Worm (Caenorhabditis elegans) whole organism, L1 larva: Measurements from ENCODE around the gene zyg-1.
A peak's percentile ranks its signal among the peaks of the same experiment; 100 is the strongest.

Experiments used
- C04F5.9 ChIP-seq: sonication (generic microtip); optimal IDR thresholded peaks from 2 replicates; lab custom pipeline; 2016; ENCODE audit warnings: missing genetic modification characterization, missing compliant biosample characterization
- C34B4.2 ChIP-seq: sonication (generic microtip); optimal IDR thresholded peaks from 2 replicates; lab custom pipeline; 2017; ENCODE audit warnings: mild to moderate bottlenecking, missing genetic modification characterization, missing compliant biosample characterization
- aha-1 ChIP-seq: fragments of 150-350 bp; optimal IDR thresholded peaks from 2 replicates; lab custom pipeline; 2014; ENCODE audit warnings: missing biosample characterization, missing genetic modification characterization
- alr-1 ChIP-seq: fragments of 200-800 bp; sonication (Bioruptor generic); optimal IDR thresholded peaks from 2 replicates; lab custom pipeline; 2018; ENCODE audit warnings: borderline replicate concordance, mild to moderate bottlenecking, missing genetic modification characterization, missing compliant biosample characterization
- ama-1 ChIP-seq: fragments of 150-350 bp; optimal IDR thresholded peaks from 2 replicates; lab custom pipeline; 2014
- blmp-1 ChIP-seq: fragments of 150-350 bp; optimal IDR thresholded peaks from 2 replicates; lab custom pipeline; 2014; ENCODE audit warnings: missing biosample characterization, missing genetic modification characterization
- ces-1 ChIP-seq: fragments of 150-350 bp; optimal IDR thresholded peaks from 2 replicates; lab custom pipeline; 2014; ENCODE audit warnings: missing biosample characterization, missing genetic modification reagents, missing genetic modification characterization
- dpl-1 ChIP-seq, 3 experiments: fragments of 150-350 bp in 2 of 3; sonication (generic microtip) in 1 of 3; optimal IDR thresholded peaks; 2 replicates each; lab custom pipeline; 2014 to 2017; ENCODE audit warnings: missing biosample characterization in 3 of 3, missing genetic modification characterization in 3 of 3, missing genetic modification reagents in 3 of 3
- efl-1 ChIP-seq, 4 experiments: fragments of 150-350 bp; optimal IDR thresholded peaks in 3 of 4; peaks in 1 of 4; 1 replicate in 1 of 4; 2 replicates in 3 of 4; lab custom pipeline; 2014; ENCODE audit warnings: missing biosample characterization in 2 of 4, missing genetic modification characterization in 2 of 4, missing genetic modification reagents in 2 of 4
- efl-3 ChIP-seq: fragments of 200-800 bp; sonication (Bioruptor generic); optimal IDR thresholded peaks from 2 replicates; lab custom pipeline; 2018; ENCODE audit warnings: mild to moderate bottlenecking, missing genetic modification characterization, missing compliant biosample characterization
- egl-27 ChIP-seq, 2 experiments: fragments of 150-350 bp in 1 of 2; sonication (generic microtip); optimal IDR thresholded peaks; 3 replicates each; lab custom pipeline; 2017 to 2018; ENCODE audit warnings: missing biosample characterization in 2 of 2, missing genetic modification characterization in 2 of 2, missing genetic modification reagents in 2 of 2
- elt-2 ChIP-seq: sonication (generic microtip); optimal IDR thresholded peaks from 2 replicates; lab custom pipeline; 2016; ENCODE audit warnings: missing genetic modification characterization, mild to moderate bottlenecking, inconsistent platforms, missing compliant biosample characterization, missing genetic modification reagents
- fkh-10 ChIP-seq: sonication (generic microtip); optimal IDR thresholded peaks from 2 replicates; lab custom pipeline; 2017; ENCODE audit warnings: missing biosample characterization, missing genetic modification reagents, missing genetic modification characterization
- fkh-4 ChIP-seq: sonication (generic microtip); optimal IDR thresholded peaks from 2 replicates; lab custom pipeline; 2016; ENCODE audit warnings: missing compliant biosample characterization, missing genetic modification characterization, borderline replicate concordance
- fkh-8 ChIP-seq: sonication (generic microtip); optimal IDR thresholded peaks from 2 replicates; lab custom pipeline; 2016; ENCODE audit warnings: mild to moderate bottlenecking, missing genetic modification characterization, missing compliant biosample characterization
- fos-1 ChIP-seq: fragments of 150-350 bp; optimal IDR thresholded peaks from 2 replicates; lab custom pipeline; 2014; ENCODE audit warnings: missing biosample characterization, missing genetic modification characterization
- hlh-17 ChIP-seq: fragments of 200-800 bp; sonication (Bioruptor generic); optimal IDR thresholded peaks from 2 replicates; lab custom pipeline; 2018; ENCODE audit warnings: missing genetic modification characterization, mild to moderate bottlenecking, missing compliant biosample characterization, moderate library complexity, borderline replicate concordance
- hpl-2 ChIP-seq: fragments of 150-350 bp; optimal IDR thresholded peaks from 2 replicates; lab custom pipeline; 2014; ENCODE audit warnings: missing biosample characterization, missing genetic modification reagents, missing genetic modification characterization
- irx-1 ChIP-seq: sonication (generic microtip); optimal IDR thresholded peaks from 2 replicates; lab custom pipeline; 2016; ENCODE audit warnings: missing genetic modification characterization, missing compliant biosample characterization
- isw-1 ChIP-seq: fragments of 200-800 bp; sonication (Bioruptor generic); IDR thresholded peaks from 2 replicates; pipeline ENCODE4 v1.3.6; 2022; ENCODE audit warnings: missing genetic modification characterization, missing compliant biosample characterization
- lin-13 ChIP-seq: fragments of 150-350 bp; optimal IDR thresholded peaks from 2 replicates; lab custom pipeline; 2014; ENCODE audit warnings: missing biosample characterization, missing genetic modification reagents, missing genetic modification characterization
- lin-14 ChIP-seq: fragments of 200-800 bp; sonication (Bioruptor generic); optimal IDR thresholded peaks from 2 replicates; lab custom pipeline; 2018; ENCODE audit warnings: mild to moderate bottlenecking, missing genetic modification characterization, moderate library complexity, missing compliant biosample characterization
- lin-15B ChIP-seq: fragments of 150-350 bp; sonication (generic microtip); optimal IDR thresholded peaks from 3 replicates; lab custom pipeline; 2014; ENCODE audit warnings: missing biosample characterization, missing genetic modification characterization
- lin-35 ChIP-seq, 2 experiments: fragments of 150-350 bp; optimal IDR thresholded peaks; 2 replicates each; lab custom pipeline; 2014; ENCODE audit warnings: missing biosample characterization in 2 of 2, missing genetic modification characterization in 2 of 2, missing genetic modification reagents in 2 of 2
- lin-39 ChIP-seq: fragments of 150-350 bp; optimal IDR thresholded peaks from 2 replicates; lab custom pipeline; 2014; ENCODE audit warnings: missing biosample characterization, missing genetic modification reagents, missing genetic modification characterization
- lsy-2 ChIP-seq, 2 experiments: fragments of 150-350 bp; optimal IDR thresholded peaks; 2 replicates each; lab custom pipeline; 2014; ENCODE audit warnings: missing biosample characterization in 2 of 2, missing genetic modification characterization in 2 of 2
- mdl-1 ChIP-seq, 2 experiments: fragments of 150-350 bp; optimal IDR thresholded peaks; 2 replicates each; lab custom pipeline; 2014 to 2017; ENCODE audit warnings: missing biosample characterization in 2 of 2, missing genetic modification characterization in 2 of 2, inconsistent platforms in 1 of 2
- nhr-11 ChIP-seq: fragments of 150-350 bp; optimal IDR thresholded peaks from 2 replicates; lab custom pipeline; 2014; ENCODE audit warnings: missing biosample characterization, missing genetic modification characterization
- nhr-19 ChIP-seq: fragments of 200-800 bp; sonication (Bioruptor generic); conservative IDR thresholded peaks from 2 replicates; pipeline ENCODE4 v1.3.6; 2022; ENCODE audit warnings: missing genetic modification characterization, missing compliant biosample characterization
- nhr-71 ChIP-seq: sonication (generic microtip); optimal IDR thresholded peaks from 2 replicates; lab custom pipeline; 2016; ENCODE audit warnings: mild to moderate bottlenecking, missing genetic modification characterization, moderate library complexity, missing compliant biosample characterization
- nhr-76 ChIP-seq: sonication (generic microtip); optimal IDR thresholded peaks from 2 replicates; lab custom pipeline; 2017; ENCODE audit warnings: missing biosample characterization, missing genetic modification characterization
- nhr-77 ChIP-seq: fragments of 150-350 bp; optimal IDR thresholded peaks from 2 replicates; lab custom pipeline; 2014; ENCODE audit warnings: missing biosample characterization, missing genetic modification characterization
- nhr-84 ChIP-seq: sonication (generic microtip); optimal IDR thresholded peaks from 2 replicates; lab custom pipeline; 2017; ENCODE audit warnings: missing biosample characterization, missing genetic modification characterization
- nhr-90 ChIP-seq: sonication (generic microtip); optimal IDR thresholded peaks from 2 replicates; lab custom pipeline; 2016; ENCODE audit warnings: mild to moderate bottlenecking, missing genetic modification characterization, missing compliant biosample characterization; ENCODE audit not compliant: poor library complexity
- skn-1 ChIP-seq: fragments of 150-350 bp; optimal IDR thresholded peaks from 2 replicates; lab custom pipeline; 2014; ENCODE audit warnings: missing biosample characterization, missing genetic modification characterization
- snpc-4 ChIP-seq: fragments of 150-350 bp; optimal IDR thresholded peaks from 2 replicates; lab custom pipeline; 2014; ENCODE audit warnings: missing biosample characterization, missing genetic modification characterization
- snu-23 ChIP-seq: sonication (generic microtip); optimal IDR thresholded peaks from 2 replicates; lab custom pipeline; 2016; ENCODE audit warnings: missing genetic modification characterization, missing compliant biosample characterization
- unc-62 ChIP-seq: fragments of 150-350 bp; optimal IDR thresholded peaks from 2 replicates; lab custom pipeline; 2014; ENCODE audit warnings: missing biosample characterization, missing genetic modification reagents, missing genetic modification characterization
- unc-86 ChIP-seq: sonication (generic microtip); optimal IDR thresholded peaks from 2 replicates; lab custom pipeline; 2016; ENCODE audit warnings: missing genetic modification characterization, missing compliant biosample characterization
- ztf-4 ChIP-seq: fragments of 150-350 bp; optimal IDR thresholded peaks from 2 replicates; lab custom pipeline; 2014; ENCODE audit warnings: missing biosample characterization, missing genetic modification characterization

The zyg-1 gene

ce11 chrII:5688959-5689358 lies 39.4 kb downstream of the zyg-1 start, which contains the start of gene C25H3.11 (continued):
- peak in 1 of 2 experiments; percentile 32 for TF ChIP-seq mdl-1 (tag; optimal IDR thresholded peaks at IDR 0.05; lab: Kevin White, UChicago)
- no peak for TF ChIP-seq nhr-84 (tag; lab: Kevin White, UChicago)
- TF ChIP-seq nhr-19: no peak
- no peak for TF ChIP-seq skn-1 (tag; lab: Kevin White, UChicago)
- no peak for TF ChIP-seq unc-62
- no peak for TF ChIP-seq lin-13
- TF ChIP-seq lin-39 (tag; lab: Kevin White, UChicago): no peak
- TF ChIP-seq nhr-77 (tag; lab: Kevin White, UChicago): no peak
- TF ChIP-seq ztf-4 (tag; lab: Kevin White, UChicago): no peak
- TF ChIP-seq ama-1: no peak
- TF ChIP-seq efl-3 (GFP tag; lab: Kevin White, UChicago): no peak
- no peak for TF ChIP-seq nhr-11 (tag; lab: Kevin White, UChicago)
- TF ChIP-seq C34B4.2 (tag; lab: Kevin White, UChicago): no peak
- TF ChIP-seq elt-2 (tag; lab: Kevin White, UChicago): peak; percentile 34
- no peak for TF ChIP-seq blmp-1 (tag; lab: Kevin White, UChicago)
- no peak for TF ChIP-seq fkh-4 (tag; lab: Kevin White, UChicago)
- peak; percentile 15 for TF ChIP-seq lin-15B
- no peak for TF ChIP-seq C04F5.9 (tag; lab: Kevin White, UChicago)
- no peak for TF ChIP-seq fkh-8 (tag; lab: Kevin White, UChicago)
- no peak for TF ChIP-seq hpl-2 (GFP tag; lab: Kevin White, UChicago)
- no peak for TF ChIP-seq snpc-4
- peak; percentile 53 for TF ChIP-seq snu-23 (GFP tag; lab: Kevin White, UChicago)
- TF ChIP-seq fos-1 (tag; lab: Kevin White, UChicago): no peak
- TF ChIP-seq nhr-90 (tag; lab: Kevin White, UChicago): peak; percentile 14
- no peak for TF ChIP-seq nhr-76 (tag; lab: Kevin White, UChicago)
- no peak for TF ChIP-seq aha-1 (tag; lab: Kevin White, UChicago)
- TF ChIP-seq alr-1: no peak
- TF ChIP-seq unc-86 (tag; lab: Kevin White, UChicago): no peak
- no peak for TF ChIP-seq isw-1 (GFP tag; lab: Robert Waterston, UW)
- no peak for TF ChIP-seq irx-1
- TF ChIP-seq egl-27 (tag; optimal IDR thresholded peaks at IDR 0.05; lab: Kevin White, UChicago): no peak
- no peak for TF ChIP-seq fkh-10 (GFP tag; lab: Kevin White, UChicago)

ce11 chrII:5691216-5691771 lies 41.7 kb downstream of the zyg-1 start, which contains the start of the genes ndub-5 and eif-2D:
TSS of gene ndub-5 (minus strand) at chrII:5691353.
TSS of gene eif-2D (plus strand) at chrII:5691721.
- TF ChIP-seq efl-1 (optimal IDR thresholded peaks at IDR 0.05; lab: Kevin White, UChicago) (no peak), efl-1 (GFP tag; optimal IDR thresholded peaks at IDR 0.05 in 1 of 2; lab: Kevin White, UChicago) (peak in 1 of 2 experiments; percentile 79), dpl-1 (GFP tag; optimal IDR thresholded peaks at IDR 0.05; lab: Kevin White, UChicago) (peak in 1 of 3 experiments; percentile 38), hlh-17 (GFP tag; lab: Kevin White, UChicago) (no peak), fos-1 (tag; lab: Kevin White, UChicago) (no peak), nhr-71 (tag; lab: Kevin White, UChicago) (peak; percentile 12), ces-1 (no peak), aha-1 (tag; lab: Kevin White, UChicago) (no peak), nhr-84 (tag; lab: Kevin White, UChicago) (no peak), lin-14 (GFP tag; lab: Kevin White, UChicago) (peak; percentile 19), lsy-2 (tag; optimal IDR thresholded peaks at IDR 0.05; lab: Kevin White, UChicago) (peak in 1 of 2 experiments; percentile 36), lin-35 (GFP tag; optimal IDR thresholded peaks at IDR 0.05; lab: Kevin White, UChicago) (peak in 1 of 2 experiments; percentile 25)
